Worm (Caenorhabditis elegans) whole organism, late embryonic: ENCODE measurements around the gene F13H10.5.

Source experiments
- C08G9.2 ChIP-seq: sonication (generic microtip); optimal IDR thresholded peaks from 2 replicates; lab custom pipeline; 2016; ENCODE audit warnings: mild to moderate bottlenecking, missing genetic modification characterization, moderate library complexity, missing compliant biosample characterization
- F13H6.1 ChIP-seq: sonication (generic microtip); optimal IDR thresholded peaks from 2 replicates; lab custom pipeline; 2016; ENCODE audit warnings: missing genetic modification characterization, missing compliant biosample characterization
- K02D7.2 ChIP-seq: sonication (generic microtip); optimal IDR thresholded peaks from 2 replicates; lab custom pipeline; 2017; ENCODE audit warnings: mild to moderate bottlenecking, missing genetic modification characterization, missing compliant biosample characterization
- K09A11.1 ChIP-seq: sonication (generic microtip); optimal IDR thresholded peaks from 2 replicates; lab custom pipeline; 2017; ENCODE audit warnings: antibody characterized with exemption, mild to moderate bottlenecking, missing genetic modification characterization, missing compliant biosample characterization; ENCODE audit not compliant: insufficient read depth
- ahr-1 ChIP-seq: sonication (generic microtip); optimal IDR thresholded peaks from 2 replicates; lab custom pipeline; 2016; ENCODE audit warnings: missing genetic modification characterization, missing compliant biosample characterization
- ama-1 ChIP-seq: fragments of 150-350 bp; optimal IDR thresholded peaks from 2 replicates; lab custom pipeline; 2014
- ceh-18 ChIP-seq: sonication (generic microtip); optimal IDR thresholded peaks from 2 replicates; lab custom pipeline; 2016; ENCODE audit warnings: missing genetic modification characterization, missing compliant biosample characterization
- ceh-19 ChIP-seq: fragments of 200-800 bp; sonication (Bioruptor generic); optimal IDR thresholded peaks from 2 replicates; lab custom pipeline; 2018; ENCODE audit warnings: mild to moderate bottlenecking, missing genetic modification characterization, missing compliant biosample characterization
- ceh-22 ChIP-seq: sonication (generic microtip); optimal IDR thresholded peaks from 2 replicates; lab custom pipeline; 2017; ENCODE audit warnings: missing biosample characterization, missing genetic modification characterization
- ceh-30 ChIP-seq: fragments of 150-350 bp; optimal IDR thresholded peaks from 2 replicates; lab custom pipeline; 2014; ENCODE audit warnings: missing biosample characterization, missing genetic modification characterization
- ceh-48 ChIP-seq: sonication (generic microtip); optimal IDR thresholded peaks from 2 replicates; lab custom pipeline; 2016; ENCODE audit warnings: missing genetic modification characterization, inconsistent platforms, missing compliant biosample characterization
- che-1 ChIP-seq: sonication (generic microtip); optimal IDR thresholded peaks from 2 replicates; lab custom pipeline; 2016; ENCODE audit warnings: mild to moderate bottlenecking, missing genetic modification characterization, missing compliant biosample characterization
- dve-1 ChIP-seq: sonication (generic microtip); optimal IDR thresholded peaks from 2 replicates; lab custom pipeline; 2017; ENCODE audit warnings: antibody characterized with exemption, mild to moderate bottlenecking, missing genetic modification characterization, missing compliant biosample characterization
- elt-2 ChIP-seq: sonication (generic microtip); optimal IDR thresholded peaks from 2 replicates; lab custom pipeline; 2016; ENCODE audit warnings: missing genetic modification reagents, missing genetic modification characterization, missing compliant biosample characterization
- eyg-1 ChIP-seq: sonication (generic microtip); optimal IDR thresholded peaks from 2 replicates; lab custom pipeline; 2016; ENCODE audit warnings: missing genotype, missing genetic modification characterization, missing compliant biosample characterization
- fax-1 ChIP-seq: sonication (generic microtip); optimal IDR thresholded peaks from 2 replicates; lab custom pipeline; 2016; ENCODE audit warnings: missing genotype, missing genetic modification characterization, missing compliant biosample characterization
- hlh-15 ChIP-seq: sonication (generic microtip); optimal IDR thresholded peaks from 2 replicates; lab custom pipeline; 2016; ENCODE audit warnings: missing genetic modification characterization, missing compliant biosample characterization
- hlh-30 ChIP-seq: sonication (generic microtip); optimal IDR thresholded peaks from 2 replicates; lab custom pipeline; 2017; ENCODE audit warnings: antibody characterized with exemption, missing genetic modification characterization, missing compliant biosample characterization; ENCODE audit not compliant: insufficient read depth
- hlh-6 ChIP-seq: sonication (generic microtip); optimal IDR thresholded peaks from 2 replicates; lab custom pipeline; 2016; ENCODE audit warnings: missing genotype, missing genetic modification characterization, missing compliant biosample characterization
- lim-6 ChIP-seq: sonication (generic microtip); optimal IDR thresholded peaks from 2 replicates; lab custom pipeline; 2016; ENCODE audit warnings: missing genetic modification characterization, missing compliant biosample characterization
- mec-3 ChIP-seq: sonication (generic microtip); optimal IDR thresholded peaks from 2 replicates; lab custom pipeline; 2016; ENCODE audit warnings: borderline replicate concordance, missing genetic modification characterization, missing compliant biosample characterization
- nhr-11 ChIP-seq: fragments of 150-350 bp; optimal IDR thresholded peaks from 2 replicates; lab custom pipeline; 2014; ENCODE audit warnings: missing biosample characterization, missing genetic modification characterization
- nhr-232 ChIP-seq: sonication (generic microtip); optimal IDR thresholded peaks from 2 replicates; lab custom pipeline; 2016; ENCODE audit warnings: missing genetic modification characterization, missing compliant biosample characterization
- npax-4 ChIP-seq: sonication (generic microtip); optimal IDR thresholded peaks from 2 replicates; lab custom pipeline; 2016; ENCODE audit warnings: missing genetic modification characterization, missing compliant biosample characterization
- pax-1 ChIP-seq: fragments of 150-350 bp; optimal IDR thresholded peaks from 2 replicates; lab custom pipeline; 2014; ENCODE audit warnings: missing biosample characterization, missing genetic modification characterization
- pha-2 ChIP-seq: sonication (generic microtip); optimal IDR thresholded peaks from 2 replicates; lab custom pipeline; 2017; ENCODE audit warnings: mild to moderate bottlenecking, missing genetic modification characterization, missing compliant biosample characterization
- pha-4 ChIP-seq: fragments of 150-350 bp; optimal IDR thresholded peaks from 2 replicates; lab custom pipeline; 2018; ENCODE audit warnings: missing biosample characterization, missing genetic modification reagents, missing genetic modification characterization
- pros-1 ChIP-seq: fragments of 150-350 bp; optimal IDR thresholded peaks from 2 replicates; lab custom pipeline; 2014; ENCODE audit warnings: missing biosample characterization, missing genetic modification reagents, missing genetic modification characterization
- rnt-1 ChIP-seq: sonication (generic microtip); optimal IDR thresholded peaks from 2 replicates; lab custom pipeline; 2016; ENCODE audit warnings: missing genetic modification characterization, missing compliant biosample characterization
- sox-2 ChIP-seq: fragments of 200-800 bp; sonication (Bioruptor generic); IDR thresholded peaks from 2 replicates; pipeline ENCODE4 v1.3.6; 2022; ENCODE audit warnings: missing genetic modification reagents, missing genetic modification characterization, missing compliant biosample characterization
- tbx-2 ChIP-seq: sonication (generic microtip); optimal IDR thresholded peaks from 2 replicates; lab custom pipeline; 2016; ENCODE audit warnings: missing genetic modification characterization, missing compliant biosample characterization
- tbx-7 ChIP-seq: sonication (generic microtip); optimal IDR thresholded peaks from 2 replicates; lab custom pipeline; 2016; ENCODE audit warnings: missing genotype, missing genetic modification characterization, missing compliant biosample characterization
- unc-3 ChIP-seq, 2 experiments: fragments of 200-800 bp in 1 of 2; sonication (Bioruptor generic) in 1 of 2; sonication (generic microtip) in 1 of 2; conservative IDR thresholded peaks in 1 of 2; optimal IDR thresholded peaks in 1 of 2; 2 replicates each; pipeline versions ENCODE4 v1.3.6 to Lab custom; 2016 to 2022; ENCODE audit warnings: missing compliant biosample characterization in 2 of 2, missing genetic modification characterization in 2 of 2, missing genetic modification reagents in 1 of 2
- unc-86 ChIP-seq: sonication (generic microtip); optimal IDR thresholded peaks from 2 replicates; lab custom pipeline; 2016; ENCODE audit warnings: missing genetic modification characterization, missing compliant biosample characterization
- zip-5 ChIP-seq: sonication (generic microtip); optimal IDR thresholded peaks from 2 replicates; lab custom pipeline; 2016; ENCODE audit warnings: missing genetic modification characterization, missing compliant biosample characterization

F13H10.5 gene

ce11 chrIV:10970333-10970732, 20.5 kb upstream of the F13H10.5 start:
- no peak for TF ChIP-seq pax-1 (tag; lab: Kevin White, UChicago)
- peak; percentile 82 for TF ChIP-seq elt-2

ce11 chrIV:10970767-10971166, 20.0 kb upstream of the F13H10.5 start:
- no peak for TF ChIP-seq tbx-2 (tag; lab: Kevin White, UChicago)
- no peak for TF ChIP-seq che-1 (tag; lab: Kevin White, UChicago)
- no peak for TF ChIP-seq npax-4 (tag; lab: Kevin White, UChicago)
- no peak for TF ChIP-seq eyg-1 (tag; lab: Kevin White, UChicago)
- no peak for TF ChIP-seq sox-2 (GFP tag; lab: Robert Waterston, UW)
- no peak for TF ChIP-seq ceh-19 (GFP tag; lab: Kevin White, UChicago)
- TF ChIP-seq pax-1 (tag; lab: Kevin White, UChicago): no peak
- no peak for TF ChIP-seq ahr-1 (tag; lab: Kevin White, UChicago)
- TF ChIP-seq hlh-6 (tag; lab: Kevin White, UChicago): no peak
- no peak for TF ChIP-seq tbx-7 (tag; lab: Kevin White, UChicago)
- no peak for TF ChIP-seq dve-1 (tag; lab: Kevin White, UChicago)
- TF ChIP-seq K09A11.1 (tag; lab: Kevin White, UChicago): no peak
- TF ChIP-seq ceh-18 (tag; lab: Kevin White, UChicago): no peak
- no peak for TF ChIP-seq unc-3 (GFP tag; conservative IDR thresholded peaks at IDR 0.05; lab: Robert Waterston, UW)
- TF ChIP-seq unc-3 (tag; optimal IDR thresholded peaks at IDR 0.05; lab: Kevin White, UChicago): no peak
- TF ChIP-seq hlh-30 (tag; lab: Kevin White, UChicago): no peak
- no peak for TF ChIP-seq K02D7.2
- TF ChIP-seq pha-2 (tag; lab: Kevin White, UChicago): no peak

- TF ChIP-seq fax-1 (tag; lab: Kevin White, UChicago) (no peak), unc-86 (tag; lab: Kevin White, UChicago) (no peak), lim-6 (tag; lab: Kevin White, UChicago) (no peak), eyg-1 (tag; lab: Kevin White, UChicago) (no peak), C08G9.2 (tag; lab: Kevin White, UChicago) (no peak), ceh-18 (tag; lab: Kevin White, UChicago) (no peak), K02D7.2 (no peak), ama-1 (lab: Kevin White, UChicago) (no peak), hlh-15 (tag; lab: Kevin White, UChicago) (no peak), tbx-2 (tag; lab: Kevin White, UChicago) (no peak), ceh-22 (tag; lab: Kevin White, UChicago) (no peak), nhr-11 (tag; lab: Kevin White, UChicago) (no peak), pros-1 (tag; lab: Kevin White, UChicago) (no peak), mec-3 (tag; lab: Kevin White, UChicago) (no peak), rnt-1 (tag; lab: Kevin White, UChicago) (no peak), zip-5 (tag; lab: Kevin White, UChicago) (no peak), pha-4 (tag; lab: Kevin White, UChicago) (no peak), ceh-30 (tag; lab: Kevin White, UChicago) (no peak), F13H6.1 (tag; lab: Kevin White, UChicago) (no peak)
Observed at ce11 chrIV:10971636-10972199, 19.1 kb upstream of the F13H10.5 start.

DNA sequence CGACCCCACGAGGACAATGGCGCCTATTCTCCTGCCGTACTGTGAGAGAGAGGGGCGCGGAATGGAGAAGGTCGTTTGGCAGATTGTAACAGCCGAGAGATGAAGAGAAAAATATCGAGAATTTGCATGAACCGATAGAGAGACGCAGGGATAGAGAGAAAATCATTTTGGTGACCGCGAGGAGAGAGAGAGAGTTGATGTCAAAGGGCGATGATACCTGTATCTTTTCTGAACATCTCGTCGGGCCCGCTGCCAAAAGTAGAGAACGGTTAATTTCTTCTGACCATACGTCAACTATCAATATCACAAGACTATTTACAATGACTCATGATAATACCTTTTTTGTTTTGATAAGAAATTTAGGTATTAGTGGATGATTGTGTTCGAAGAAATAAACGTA, 14.8 kb upstream of the F13H10.5 start:
- TF ChIP-seq elt-2 (peak; percentile 72), pax-1 (tag; lab: Kevin White, UChicago) (no peak), nhr-232 (tag; lab: Kevin White, UChicago) (no peak), ceh-48 (no peak), ceh-18 (tag; lab: Kevin White, UChicago) (no peak)
